Fruit fly (Drosophila melanogaster): ENCODE measurements around the gene CG12402.

The CG12402 gene

dm6 chr3R:14061988-14062868 is 45.9 kb downstream of the CG12402 start:
- TF ChIP-seq EcR (GFP tag; optimal IDR thresholded peaks at IDR 0.05): peak; percentile 42
- TF ChIP-seq CG10348 (GFP tag; IDR thresholded peaks at IDR 0.05): no peak
- TF ChIP-seq fd96Ca (GFP tag; IDR thresholded peaks at IDR 0.05): no peak
- no peak for TF ChIP-seq rn (GFP tag; IDR thresholded peaks at IDR 0.05)
- TF ChIP-seq Pif1A (GFP tag; optimal IDR thresholded peaks at IDR 0.05): peak; percentile 40
- TF ChIP-seq Snoo (tag; optimal IDR thresholded peaks at IDR 0.05): no peak
- TF ChIP-seq CG8301 (tag; optimal IDR thresholded peaks at IDR 0.05): peak; percentile 49
- TF ChIP-seq CG9948 (tag; optimal IDR thresholded peaks at IDR 0.05): peak; percentile 81
- peak; percentile 94 for TF ChIP-seq CG8159 (tag; optimal IDR thresholded peaks at IDR 0.05)
- no peak for TF ChIP-seq Pif1B (GFP tag; optimal IDR thresholded peaks at IDR 0.05)
- peak; percentile 86 for TF ChIP-seq CG17806 (tag; optimal IDR thresholded peaks at IDR 0.05)
- no peak for TF ChIP-seq Ets98B (GFP tag; IDR thresholded peaks at IDR 0.05)
- TF ChIP-seq CG13204 (GFP tag; optimal IDR thresholded peaks at IDR 0.05): no peak
- TF ChIP-seq D1 (tag; optimal IDR thresholded peaks at IDR 0.05): peak; percentile 28
- peak; percentile 66 for TF ChIP-seq CG4496 (GFP tag; IDR thresholded peaks at IDR 0.05)
- TF ChIP-seq gl (tag; optimal IDR thresholded peaks at IDR 0.05): peak; percentile 17
- peak; percentile 70 for TF ChIP-seq CG34367 (tag; optimal IDR thresholded peaks at IDR 0.05)
- TF ChIP-seq CG15710 (tag; optimal IDR thresholded peaks at IDR 0.05): peak; percentile 90
- no peak for TF ChIP-seq CG12605 (GFP tag; IDR thresholded peaks at IDR 0.05)
- TF ChIP-seq CG32121 (GFP tag; IDR thresholded peaks at IDR 0.05): no peak
- TF ChIP-seq CG14655 (GFP tag; optimal IDR thresholded peaks at IDR 0.05): peak; percentile 66

DNA sequence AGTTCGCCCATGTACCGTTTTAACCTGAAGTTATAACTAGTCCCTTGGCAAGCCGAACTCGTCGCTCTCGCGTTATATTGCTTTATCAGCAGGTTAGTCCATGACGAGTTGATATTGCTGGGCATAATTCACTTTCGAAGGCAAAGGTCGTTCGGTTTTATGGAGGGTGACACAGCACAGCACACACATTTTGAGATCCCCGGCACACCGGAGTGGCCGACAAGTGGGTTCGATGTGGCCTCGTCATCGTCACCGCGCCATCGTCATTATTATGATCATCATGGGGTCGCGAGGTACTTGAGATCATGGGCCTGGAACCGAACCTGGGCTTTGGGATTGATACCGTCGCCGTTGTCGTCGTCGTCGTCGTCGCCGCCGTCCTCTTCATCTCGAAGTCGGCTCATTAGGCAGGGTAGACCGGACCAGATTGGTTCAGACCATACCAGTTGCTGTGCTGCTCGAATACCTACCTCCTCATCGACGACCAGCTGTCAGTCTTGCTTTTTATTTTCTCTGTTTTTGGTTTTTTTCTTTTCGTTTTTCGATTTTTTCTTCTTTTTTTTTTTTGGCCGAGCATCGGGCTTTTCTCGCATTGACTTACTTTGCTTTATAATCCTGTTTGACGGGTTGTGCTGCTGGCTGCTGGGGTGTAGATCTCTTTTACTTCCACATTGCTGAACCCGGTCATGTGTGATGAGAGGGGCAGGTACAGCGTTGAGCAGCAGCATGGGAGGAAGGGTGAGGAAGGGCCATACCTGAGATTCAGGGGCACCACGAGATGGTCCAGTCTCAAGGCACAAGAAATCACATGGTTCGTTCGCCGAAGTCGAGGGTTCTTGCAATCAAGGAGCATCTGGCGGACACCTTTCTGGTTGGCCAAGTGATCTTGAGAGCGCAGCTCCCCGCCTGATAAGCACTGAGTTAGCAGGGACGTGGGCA is 46.8 kb downstream of the CG12402 start:
- TF ChIP-seq CG12605 (GFP tag; IDR thresholded peaks at IDR 0.05) (peak; percentile 99), CG4496 (GFP tag; IDR thresholded peaks at IDR 0.05) (peak; percentile 96), rn (GFP tag; IDR thresholded peaks at IDR 0.05) (peak; percentile 77), Ets98B (GFP tag; IDR thresholded peaks at IDR 0.05) (peak; percentile 94), Pif1A (GFP tag; optimal IDR thresholded peaks at IDR 0.05) (peak; percentile 97), CG8159 (tag; optimal IDR thresholded peaks at IDR 0.05) (peak; percentile 84), CG17806 (tag; optimal IDR thresholded peaks at IDR 0.05) (peak; percentile 86), gl (tag; optimal IDR thresholded peaks at IDR 0.05) (peak; percentile 99), CG15710 (tag; optimal IDR thresholded peaks at IDR 0.05) (peak; percentile 87), EcR (GFP tag; optimal IDR thresholded peaks at IDR 0.05) (peak; percentile 87), CG32121 (GFP tag; IDR thresholded peaks at IDR 0.05) (peak; percentile 88), CG34367 (tag; optimal IDR thresholded peaks at IDR 0.05) (peak; percentile 94), D1 (tag; optimal IDR thresholded peaks at IDR 0.05) (peak; percentile 55), Pif1B (GFP tag; optimal IDR thresholded peaks at IDR 0.05) (peak; percentile 94), CG9948 (tag; optimal IDR thresholded peaks at IDR 0.05) (peak; percentile 84), fd96Ca (GFP tag; IDR thresholded peaks at IDR 0.05) (no peak; the same call in 2 of the 3 replicates), CG13204 (GFP tag; optimal IDR thresholded peaks at IDR 0.05) (peak; percentile 99), Snoo (tag; optimal IDR thresholded peaks at IDR 0.05) (peak; percentile 87), CG10348 (GFP tag; IDR thresholded peaks at IDR 0.05) (no peak), CG8301 (tag; optimal IDR thresholded peaks at IDR 0.05) (peak; percentile 67), CG14655 (GFP tag; optimal IDR thresholded peaks at IDR 0.05) (peak; percentile 67)

- TF ChIP-seq Ets98B (GFP tag; IDR thresholded peaks at IDR 0.05) (no peak), CG32121 (GFP tag; IDR thresholded peaks at IDR 0.05) (no peak), CG12605 (GFP tag; IDR thresholded peaks at IDR 0.05) (no peak), CG17806 (tag; optimal IDR thresholded peaks at IDR 0.05) (no peak), Pif1B (GFP tag; optimal IDR thresholded peaks at IDR 0.05) (no peak), CG10348 (GFP tag; IDR thresholded peaks at IDR 0.05) (no peak), EcR (GFP tag; optimal IDR thresholded peaks at IDR 0.05) (no peak), CG8159 (tag; optimal IDR thresholded peaks at IDR 0.05) (no peak), CG14655 (GFP tag; optimal IDR thresholded peaks at IDR 0.05) (no peak), CG34367 (tag; optimal IDR thresholded peaks at IDR 0.05) (no peak), Pif1A (GFP tag; optimal IDR thresholded peaks at IDR 0.05) (no peak), D1 (tag; optimal IDR thresholded peaks at IDR 0.05) (no peak), rn (GFP tag; IDR thresholded peaks at IDR 0.05) (no peak), CG15710 (tag; optimal IDR thresholded peaks at IDR 0.05) (no peak), gl (tag; optimal IDR thresholded peaks at IDR 0.05) (no peak), CG4496 (GFP tag; IDR thresholded peaks at IDR 0.05) (no peak)
Measured at dm6 chr3R:14060399-14060798, 47.7 kb downstream of the CG12402 start.

DNA sequence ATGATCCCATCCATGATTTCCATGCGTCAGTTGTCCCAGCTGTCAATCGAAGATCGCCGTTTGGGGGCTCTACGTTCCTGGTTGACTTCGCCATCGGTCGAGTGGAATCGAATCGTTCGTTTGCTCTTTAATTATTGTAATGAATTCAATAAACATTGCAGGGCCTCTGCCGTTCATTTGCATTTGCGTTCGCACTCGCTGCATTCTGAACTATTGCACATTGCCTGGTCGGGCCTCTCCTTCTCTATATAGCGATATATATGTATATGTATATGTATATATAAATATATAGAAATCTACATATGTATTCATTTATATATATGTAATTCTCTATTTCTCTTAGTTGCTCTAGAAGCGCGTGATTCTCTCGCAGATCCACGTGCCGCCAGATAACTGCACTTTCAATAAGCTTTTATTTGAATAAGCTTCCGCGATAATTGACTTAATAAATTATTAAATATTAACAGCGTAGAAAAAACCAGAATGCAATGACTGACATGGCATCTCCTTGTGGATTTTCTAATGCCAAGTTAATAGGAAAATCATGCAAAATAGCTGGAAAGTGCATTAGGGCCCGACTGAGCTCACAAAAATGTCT is 48.3 kb downstream of the CG12402 start:
- TF ChIP-seq Pif1B (GFP tag; optimal IDR thresholded peaks at IDR 0.05) (no peak), Snoo (tag; optimal IDR thresholded peaks at IDR 0.05) (no peak), Ets98B (GFP tag; IDR thresholded peaks at IDR 0.05) (no peak), CG10348 (GFP tag; IDR thresholded peaks at IDR 0.05) (no peak), CG32121 (GFP tag; IDR thresholded peaks at IDR 0.05) (no peak), CG12605 (GFP tag; IDR thresholded peaks at IDR 0.05) (no peak), rn (GFP tag; IDR thresholded peaks at IDR 0.05) (no peak), CG8159 (tag; optimal IDR thresholded peaks at IDR 0.05) (no peak), EcR (GFP tag; optimal IDR thresholded peaks at IDR 0.05) (no peak), CG14655 (GFP tag; optimal IDR thresholded peaks at IDR 0.05) (no peak), CG15710 (tag; optimal IDR thresholded peaks at IDR 0.05) (no peak)
